Fruit fly (Drosophila melanogaster): ENCODE measurements around the gene JMJD4.

dm6 chr2L:18147511-18148072 lies 11.5 kb downstream of the JMJD4 start:
- TF ChIP-seq Dll (optimal IDR thresholded peaks at IDR 0.05) (no peak), psq (optimal IDR thresholded peaks at IDR 0.05) (no peak), CG8478 (optimal IDR thresholded peaks at IDR 0.05) (no peak), EcR (GFP tag; optimal IDR thresholded peaks at IDR 0.05) (no peak), usp (GFP tag; optimal IDR thresholded peaks at IDR 0.05) (no peak)

All from whole organism.